Fruit fly (Drosophila melanogaster) whole organism, pupa: Measurements from ENCODE around the gene L2HGDH.

Experiments
- CG14655 ChIP-seq: fragments of 200-800 bp; sonication (Bioruptor generic); optimal IDR thresholded peaks from 3 replicates; lab custom pipeline; 2017; ENCODE audit warnings: mild to moderate bottlenecking, missing biosample characterization, missing genetic modification reagents, missing genetic modification characterization
- CG15710 ChIP-seq: fragments of 200-800 bp; sonication (Bioruptor generic); optimal IDR thresholded peaks from 2 replicates; lab custom pipeline; 2018; ENCODE audit warnings: missing biosample characterization, mild to moderate bottlenecking, missing genetic modification characterization, moderate library complexity
- CG32121 ChIP-seq: fragments of 200-800 bp; sonication (Bioruptor generic); IDR thresholded peaks from 2 replicates; pipeline ENCODE4 v1.3.6; 2022; ENCODE audit warnings: missing biosample characterization, missing genetic modification characterization

DNA sequence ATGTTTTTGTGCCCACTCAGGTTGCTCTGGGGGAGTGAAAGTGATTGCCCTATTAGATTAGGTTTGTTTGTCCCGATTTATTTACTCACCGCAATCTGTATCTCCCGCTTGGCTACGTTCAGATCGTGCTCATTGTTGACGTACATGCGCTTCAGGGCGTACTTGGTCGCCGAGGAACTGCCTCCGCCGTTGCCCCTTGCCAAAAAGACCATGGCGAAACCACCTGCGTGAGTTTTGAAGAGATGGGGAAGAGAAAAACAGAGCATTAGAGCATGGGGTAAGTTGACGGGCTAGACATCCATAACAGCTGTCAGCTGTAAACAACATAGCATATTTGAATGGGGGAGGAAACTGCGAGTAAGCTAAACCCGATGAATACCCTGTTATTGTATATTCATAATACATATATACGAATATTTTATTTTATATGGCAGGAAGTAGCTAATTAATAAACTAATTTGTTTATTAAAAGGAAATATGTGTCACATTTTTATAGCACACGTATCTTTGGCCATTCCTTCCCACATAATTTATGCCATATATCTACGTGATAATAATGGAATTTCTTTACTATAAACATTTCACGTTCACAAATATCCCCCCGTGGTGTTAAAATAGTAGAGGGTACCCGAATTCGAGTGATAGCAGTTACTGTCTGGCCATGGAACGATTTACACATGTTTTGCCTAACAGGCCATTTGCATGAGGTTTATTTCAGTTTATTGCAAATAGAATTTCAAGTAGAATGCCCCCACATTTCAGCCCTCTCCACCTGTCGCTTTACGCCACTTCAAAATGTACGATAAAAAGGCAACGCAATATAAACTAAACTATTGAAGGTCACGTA, 8.7 kb downstream of the L2HGDH start:
- TF ChIP-seq CG14655 (GFP tag; lab: Kevin White, UChicago) (no peak), CG15710 (no peak), CG32121 (no peak)
